Fruit fly (Drosophila melanogaster) whole organism, wandering third instar larva: ENCODE measurements around the gene alt.

Experiments
- Abd-B ChIP-seq: fragments of >200 bp; optimal IDR thresholded peaks from 2 replicates; lab custom pipeline; 2017; ENCODE audit warnings: missing biosample characterization, missing genetic modification characterization
- CG32264 ChIP-seq: fragments of 200-800 bp; sonication (Bioruptor generic); optimal IDR thresholded peaks from 2 replicates; lab custom pipeline; 2016; ENCODE audit warnings: missing biosample characterization, missing genetic modification characterization
- CG9705 ChIP-seq: fragments of 200-800 bp; sonication (Bioruptor generic); optimal IDR thresholded peaks from 2 replicates; lab custom pipeline; 2018; ENCODE audit warnings: missing biosample characterization, mild to moderate bottlenecking, missing genetic modification characterization
- CrebA ChIP-seq: fragments of 200-800 bp; sonication (Bioruptor generic); optimal IDR thresholded peaks from 2 replicates; lab custom pipeline; 2016; ENCODE audit warnings: missing biosample characterization, mild to moderate bottlenecking, missing genetic modification characterization, borderline replicate concordance
- Dfd ChIP-seq: fragments of >200 bp; optimal IDR thresholded peaks from 2 replicates; lab custom pipeline; 2017; ENCODE audit warnings: missing biosample characterization, missing genetic modification characterization
- Dif ChIP-seq: fragments of 200-275, 200-300 bp; sonication (Bioruptor generic); optimal IDR thresholded peaks from 2 replicates; lab custom pipeline; 2018; ENCODE audit warnings: missing biosample characterization, missing genetic modification characterization; ENCODE audit not compliant: partially characterized antibody
- GATAd ChIP-seq: sonication (Bioruptor generic); optimal IDR thresholded peaks from 2 replicates; lab custom pipeline; 2016; ENCODE audit warnings: missing biosample characterization, missing genetic modification characterization
- HLH106 ChIP-seq: fragments of 200-800 bp; optimal IDR thresholded peaks from 3 replicates; lab custom pipeline; 2019; ENCODE audit warnings: missing biosample characterization, mild to moderate bottlenecking, missing genetic modification characterization, moderate library complexity
- Hnf4 ChIP-seq: fragments of 200-800 bp; sonication (Bioruptor generic); optimal IDR thresholded peaks from 2 replicates; lab custom pipeline; 2016; ENCODE audit warnings: missing biosample characterization, mild to moderate bottlenecking, missing genetic modification characterization
- Hr78 ChIP-seq: fragments of >200 bp; optimal IDR thresholded peaks from 2 replicates; lab custom pipeline; 2017; ENCODE audit warnings: missing biosample characterization, missing genetic modification characterization
- Jra ChIP-seq: sonication (Bioruptor generic); optimal IDR thresholded peaks from 2 replicates; lab custom pipeline; 2016; ENCODE audit warnings: missing biosample characterization, missing genetic modification characterization
- Mio ChIP-seq: sonication (Bioruptor generic); optimal IDR thresholded peaks from 2 replicates; lab custom pipeline; 2016; ENCODE audit warnings: missing biosample characterization, missing genetic modification characterization
- Myc ChIP-seq: fragments of >200 bp; optimal IDR thresholded peaks from 2 replicates; lab custom pipeline; 2017
- OdsH ChIP-seq: fragments of 200-800 bp; sonication (Bioruptor generic); optimal IDR thresholded peaks from 2 replicates; lab custom pipeline; 2016; ENCODE audit warnings: missing biosample characterization, mild to moderate bottlenecking, missing genetic modification characterization
- Rel ChIP-seq, 2 experiments: fragments of 200-800 bp; sonication (Bioruptor generic) in 1 of 2; optimal IDR thresholded peaks; 2 replicates in 1 of 2; 3 replicates in 1 of 2; lab custom pipeline; 2016 to 2019; ENCODE audit warnings: mild to moderate bottlenecking in 2 of 2, missing biosample characterization in 2 of 2, missing genetic modification characterization in 2 of 2, moderate library complexity in 1 of 2
- Sp1 ChIP-seq: fragments of 200-800 bp; sonication (Bioruptor generic); optimal IDR thresholded peaks from 3 replicates; lab custom pipeline; 2019; ENCODE audit warnings: missing biosample characterization, mild to moderate bottlenecking, missing genetic modification characterization, moderate library complexity
- Vsx2 ChIP-seq: fragments of 200-300, 225-300 bp; sonication (Bioruptor generic); optimal IDR thresholded peaks from 2 replicates; lab custom pipeline; 2018; ENCODE audit warnings: missing biosample characterization, missing genetic modification characterization; ENCODE audit not compliant: partially characterized antibody
- br ChIP-seq: fragments of 200-800 bp; sonication (Bioruptor generic); optimal IDR thresholded peaks from 2 replicates; lab custom pipeline; 2016; ENCODE audit warnings: missing biosample characterization, missing genetic modification characterization
- brk ChIP-seq: fragments of 200-800 bp; sonication (Bioruptor generic); optimal IDR thresholded peaks from 2 replicates; lab custom pipeline; 2016; ENCODE audit warnings: missing biosample characterization, mild to moderate bottlenecking, missing genetic modification characterization
- dl ChIP-seq, 2 experiments: fragments of 175-275, 200-275 bp in 1 of 2; fragments of 200-275 bp in 1 of 2; sonication (Bioruptor generic); optimal IDR thresholded peaks; lab custom pipeline; 2018; ENCODE audit warnings: mild to moderate bottlenecking in 2 of 2, missing biosample characterization in 2 of 2, missing genetic modification characterization in 2 of 2, moderate library complexity in 2 of 2; ENCODE audit not compliant: partially characterized antibody in 2 of 2, insufficient read depth in 1 of 2
- dmrt93B ChIP-seq: fragments of 200-800 bp; sonication (Bioruptor generic); optimal IDR thresholded peaks from 2 replicates; lab custom pipeline; 2018; ENCODE audit warnings: missing biosample characterization, mild to moderate bottlenecking, missing genetic modification characterization
- dsf ChIP-seq: sonication (Bioruptor generic); optimal IDR thresholded peaks from 2 replicates; lab custom pipeline; 2016; ENCODE audit warnings: missing biosample characterization, missing genetic modification characterization, borderline replicate concordance
- foxo ChIP-seq, 2 experiments: fragments of 200-800 bp; sonication (Bioruptor generic); optimal IDR thresholded peaks; 2 replicates in 1 of 2; 3 replicates in 1 of 2; lab custom pipeline; 2016 to 2017; ENCODE audit warnings: missing biosample characterization in 2 of 2, missing genetic modification characterization in 2 of 2
- fru ChIP-seq: fragments of 200-800 bp; sonication (Bioruptor generic); optimal IDR thresholded peaks from 3 replicates; lab custom pipeline; 2016; ENCODE audit warnings: missing biosample characterization, mild to moderate bottlenecking, missing genetic modification characterization
- psq ChIP-seq: fragments of 200-800 bp; sonication (Bioruptor generic); optimal IDR thresholded peaks from 3 replicates; lab custom pipeline; 2017; ENCODE audit warnings: missing biosample characterization, mild to moderate bottlenecking, missing genetic modification characterization, moderate library complexity
- rgr ChIP-seq: fragments of 200-800 bp; sonication (Bioruptor generic); optimal IDR thresholded peaks from 3 replicates; lab custom pipeline; 2016; ENCODE audit warnings: missing biosample characterization, mild to moderate bottlenecking, missing genetic modification characterization
- sage ChIP-seq: fragments of 200-800 bp; sonication (Bioruptor generic); optimal IDR thresholded peaks from 2 replicates; lab custom pipeline; 2016; ENCODE audit warnings: missing biosample characterization, mild to moderate bottlenecking, missing genetic modification characterization
- tai ChIP-seq: sonication (Bioruptor generic); optimal IDR thresholded peaks from 2 replicates; lab custom pipeline; 2016; ENCODE audit warnings: missing biosample characterization, missing genetic modification characterization

The alt gene

dm6 chr3R:17670857-17671336 is 11.4 kb downstream of the alt start, which contains the start of the genes CG7523 and Mps1:
TSS of gene CG7523 (minus strand) at chr3R:17670895.
TSS of gene Mps1 (plus strand) at chr3R:17671271.
- TF ChIP-seq Sp1 (peak; percentile 8), CG9705 (no peak), Vsx2 (peak; percentile 18), rgr (GFP tag; lab: Kevin White, UChicago) (peak; percentile 14), CrebA (GFP tag; lab: Kevin White, UChicago) (no peak), br (GFP tag; lab: Kevin White, UChicago) (no peak), Dfd (no peak), Abd-B (GFP tag; lab: Kevin White, UChicago) (no peak), Jra (peak; percentile 35), foxo (GFP tag; optimal IDR thresholded peaks at IDR 0.05; lab: Kevin White, UChicago) (peak in 1 of 2 experiments; percentile 26)

DNA sequence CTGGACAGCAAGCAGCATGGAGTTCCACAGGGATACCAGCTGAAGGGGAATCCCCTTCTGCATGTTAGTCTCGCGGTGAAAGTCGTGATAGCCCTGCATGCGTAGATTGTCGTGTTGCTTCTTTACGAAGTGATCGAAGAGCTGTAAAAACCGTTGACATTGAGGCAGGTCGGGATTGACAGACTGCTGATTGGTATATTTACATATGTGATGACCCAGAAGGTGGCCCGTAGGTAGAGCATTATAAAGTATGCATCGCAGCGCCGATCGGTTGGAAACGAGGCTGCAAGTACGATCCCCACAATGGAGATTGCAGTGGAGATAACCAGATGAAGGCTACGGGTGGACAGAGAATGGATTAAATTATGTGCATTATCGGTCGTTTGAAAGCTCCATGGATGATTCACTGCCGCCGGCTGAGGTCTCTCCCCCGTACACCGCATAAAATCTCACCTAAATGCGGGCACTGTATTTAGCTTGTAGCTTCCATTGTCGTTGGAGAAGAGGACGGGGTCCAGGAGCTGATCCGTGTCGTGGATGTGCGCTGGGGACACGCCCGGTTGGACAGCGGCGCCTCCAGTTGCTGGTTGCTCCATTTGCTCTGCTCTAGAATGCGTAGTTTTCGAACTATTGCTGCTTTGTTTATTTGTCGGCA is 12.0 kb downstream of the alt start:
- TF ChIP-seq Rel (GFP tag; optimal IDR thresholded peaks at IDR 0.05; lab: Kevin White, UChicago): no peak
- peak; percentile 82 for TF ChIP-seq Rel (tag; optimal IDR thresholded peaks at IDR 0.05; lab: Kevin White, UChicago)
- no peak for TF ChIP-seq sage (GFP tag; lab: Kevin White, UChicago)
- TF ChIP-seq Jra: peak; percentile 54

DNA sequence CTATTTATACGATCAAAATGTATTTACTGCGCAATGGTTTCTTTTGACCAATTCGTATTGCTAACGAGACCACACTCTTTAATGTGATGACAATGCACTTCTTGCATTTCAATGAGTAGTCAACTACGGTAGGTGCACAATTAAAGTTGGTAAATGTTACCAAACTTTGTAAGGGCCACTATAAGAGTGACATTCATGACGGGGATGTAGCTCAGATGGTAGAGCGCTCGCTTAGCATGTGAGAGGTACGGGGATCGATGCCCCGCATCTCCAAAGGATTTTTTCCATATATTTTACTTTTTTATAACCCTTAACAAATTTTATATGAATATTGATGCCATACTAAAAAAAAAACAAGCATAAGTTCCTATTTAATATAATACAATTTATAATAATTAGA is 14.3 kb downstream of the alt start:
- no peak for TF ChIP-seq CG32264
- no peak for TF ChIP-seq sage (GFP tag; lab: Kevin White, UChicago)
- TF ChIP-seq foxo (GFP tag; optimal IDR thresholded peaks at IDR 0.05; lab: Kevin White, UChicago): no peak
- TF ChIP-seq HLH106 (tag; lab: Kevin White, UChicago): no peak
- no peak for TF ChIP-seq psq
- TF ChIP-seq fru (GFP tag; lab: Kevin White, UChicago): no peak
- TF ChIP-seq Vsx2: no peak
- TF ChIP-seq Hr78 (GFP tag; lab: Kevin White, UChicago): no peak
- no peak for TF ChIP-seq br (GFP tag; lab: Kevin White, UChicago)
- TF ChIP-seq Abd-B (GFP tag; lab: Kevin White, UChicago): no peak
- TF ChIP-seq Sp1: no peak
- no peak for TF ChIP-seq brk
- no peak for TF ChIP-seq Myc
- no peak for TF ChIP-seq OdsH
- TF ChIP-seq dsf (GFP tag; lab: Kevin White, UChicago): no peak
- no peak for TF ChIP-seq CrebA (GFP tag; lab: Kevin White, UChicago)
- no peak for TF ChIP-seq GATAd
- TF ChIP-seq, all 38 proteins: peak for 0

- TF ChIP-seq Hr78 (GFP tag; lab: Kevin White, UChicago): no peak
- TF ChIP-seq Rel (GFP tag; optimal IDR thresholded peaks at IDR 0.05; lab: Kevin White, UChicago): no peak
- peak; percentile 100 for TF ChIP-seq Rel (tag; optimal IDR thresholded peaks at IDR 0.05; lab: Kevin White, UChicago)
- peak; percentile 11 for TF ChIP-seq Hnf4 (GFP tag; lab: Kevin White, UChicago)
Measured at dm6 chr3R:17667279-17667678, 15.0 kb downstream of the alt start, which contains the start of gene CG45045. TSS of gene CG45045 (plus strand) at chr3R:17667572.

DNA sequence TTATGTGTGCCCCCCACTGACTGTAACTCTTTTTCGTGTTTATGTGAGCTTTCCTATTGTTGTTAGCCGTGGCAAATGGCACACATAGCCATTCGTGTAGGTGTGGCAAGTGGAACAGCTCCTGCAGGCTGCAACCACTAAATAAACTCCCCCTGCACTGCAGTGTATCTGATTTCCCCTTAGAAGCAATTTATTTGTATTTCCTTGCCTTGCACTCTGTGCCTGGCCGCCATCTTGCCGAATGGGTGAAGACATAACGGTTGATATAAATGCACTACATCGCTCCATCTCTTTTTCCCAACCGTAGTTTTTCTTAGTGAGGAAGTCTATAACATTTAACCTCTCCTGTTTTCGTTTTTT is 15.5 kb downstream of the alt start:
- no peak for TF ChIP-seq CG32264
- TF ChIP-seq psq: no peak
- TF ChIP-seq tai (GFP tag; lab: Kevin White, UChicago): no peak
- TF ChIP-seq CrebA (GFP tag; lab: Kevin White, UChicago): no peak
- TF ChIP-seq Hnf4 (GFP tag; lab: Kevin White, UChicago): no peak
- no peak for TF ChIP-seq GATAd
- TF ChIP-seq dmrt93B (GFP tag; lab: Kevin White, UChicago): no peak
- no peak for TF ChIP-seq HLH106 (tag; lab: Kevin White, UChicago)
- no peak for TF ChIP-seq Dif
- no peak for TF ChIP-seq dl (GFP tag; optimal IDR thresholded peaks at IDR 0.05; lab: Kevin White, UChicago; ENCODE audit: insufficient read depth in 1 of 2, partially characterized antibody in 2 of 2)
- no peak for TF ChIP-seq sage (GFP tag; lab: Kevin White, UChicago)
- no peak for TF ChIP-seq Mio (GFP tag; lab: Kevin White, UChicago)
- TF ChIP-seq, all 38 proteins: peak for 0
